Fruit fly (Drosophila melanogaster) whole organism: Measurements from ENCODE around the gene pHCl-2.

Experiments used
- CG8478 ChIP-seq: fragments of >200 bp; optimal IDR thresholded peaks from 2 replicates; lab custom pipeline; 2018; ENCODE audit warnings: inconsistent platforms
- EcR ChIP-seq, 2 experiments: fragments of >200 bp; optimal IDR thresholded peaks; 2 replicates each; lab custom pipeline; 2017; ENCODE audit warnings: missing biosample characterization in 2 of 2, missing genetic modification characterization in 2 of 2, missing genetic modification reagents in 2 of 2
- pan ChIP-seq: fragments of >200 bp; optimal IDR thresholded peaks from 2 replicates; lab custom pipeline; 2017
- usp ChIP-seq: fragments of >200 bp; optimal IDR thresholded peaks from 2 replicates; lab custom pipeline; 2017; ENCODE audit warnings: missing biosample characterization, missing genetic modification characterization, mixed read lengths

- TF ChIP-seq usp (GFP tag; lab: Kevin White, UChicago) (no peak), pan (lab: Kevin White, UChicago) (no peak), CG8478 (lab: Kevin White, UChicago) (no peak), EcR (GFP tag; optimal IDR thresholded peaks at IDR 0.05; lab: Kevin White, UChicago) (no peak)
These were observed 19.4 kb downstream of the pHCl-2 start for dm6 chr3R:31285791-31286190.
